Worm (Caenorhabditis elegans): ENCODE results near the gene Y53G8AM.8.

DNA sequence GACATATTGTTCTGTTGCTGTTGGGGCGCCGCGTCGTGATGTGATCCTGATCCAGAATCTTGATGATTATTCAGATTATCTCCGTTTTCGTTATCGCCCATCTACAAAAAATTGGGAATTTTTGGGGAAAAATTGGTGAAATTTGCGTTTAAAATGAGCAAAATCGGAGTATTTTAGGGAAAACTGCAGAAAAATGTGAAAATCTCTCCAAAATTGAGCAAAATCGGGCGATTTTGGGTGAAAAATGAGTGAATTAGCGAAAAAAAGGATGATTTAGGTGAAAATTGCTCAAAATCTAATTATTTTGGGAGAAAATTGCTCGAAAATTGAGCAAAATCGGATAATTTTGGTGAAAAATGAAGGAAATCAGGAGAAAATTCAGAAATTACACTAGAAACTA lies 42.6 kb upstream of the Y53G8AM.8 start, which contains the start of gene Y53G8AR.9:
- TF ChIP-seq ama-1 (optimal IDR thresholded peaks at IDR 0.05) (no peak), R02D3.7 (tag; optimal IDR thresholded peaks at IDR 0.05) (no peak), fos-1 (tag; optimal IDR thresholded peaks at IDR 0.05) (no peak), ztf-4 (tag; optimal IDR thresholded peaks at IDR 0.05) (no peak), ztf-11 (tag; optimal IDR thresholded peaks at IDR 0.05) (no peak), snpc-4 (tag; optimal IDR thresholded peaks at IDR 0.05) (no peak), skn-1 (tag; optimal IDR thresholded peaks at IDR 0.05) (no peak), peb-1 (tag; optimal IDR thresholded peaks at IDR 0.05) (no peak), unc-62 (GFP tag; optimal IDR thresholded peaks at IDR 0.05) (no peak), gmeb-1 (tag; optimal IDR thresholded peaks at IDR 0.05) (no peak), lin-39 (tag; optimal IDR thresholded peaks at IDR 0.05) (no peak), lin-13 (GFP tag; optimal IDR thresholded peaks at IDR 0.05) (no peak), crh-2 (tag; optimal IDR thresholded peaks at IDR 0.05) (no peak)

All from whole organism, L2 larva.